Worm (Caenorhabditis elegans) whole organism, young adult: ENCODE results near the gene vamp-8.

Experiments
- B0019.2 ChIP-seq: fragments of 200-800 bp; sonication (Bioruptor generic); conservative IDR thresholded peaks from 2 replicates; pipeline ENCODE4 v1.3.6; 2022; ENCODE audit warnings: missing genetic modification reagents, missing genetic modification characterization, missing compliant biosample characterization
- B0336.3 ChIP-seq: fragments of 200-800 bp; sonication (Bioruptor generic); IDR thresholded peaks from 2 replicates; pipeline ENCODE4 v1.3.6; 2022; ENCODE audit warnings: missing genetic modification characterization, missing compliant biosample characterization
- F10E7.11 ChIP-seq: sonication (generic microtip); optimal IDR thresholded peaks from 2 replicates; lab custom pipeline; 2017; ENCODE audit warnings: mild to moderate bottlenecking, missing genetic modification characterization, moderate library complexity, missing compliant biosample characterization
- F37B4.10 ChIP-seq: fragments of 200-800 bp; sonication (Bioruptor generic); IDR thresholded peaks from 2 replicates; pipeline ENCODE4 v1.3.6; 2022; ENCODE audit warnings: missing genetic modification characterization, missing compliant biosample characterization
- F39B2.1 ChIP-seq: fragments of 200-800 bp; sonication (Bioruptor generic); IDR thresholded peaks from 2 replicates; pipeline ENCODE4 v1.3.6; 2022; ENCODE audit warnings: missing genetic modification reagents, missing genetic modification characterization, missing compliant biosample characterization
- F52B5.7 ChIP-seq: sonication (generic microtip); optimal IDR thresholded peaks from 2 replicates; lab custom pipeline; 2016; ENCODE audit warnings: mild to moderate bottlenecking, missing genetic modification characterization, missing compliant biosample characterization
- aptf-2 ChIP-seq: fragments of 200-800 bp; sonication (Bioruptor generic); conservative IDR thresholded peaks from 2 replicates; pipeline ENCODE4 v1.3.6; 2022; ENCODE audit warnings: missing genetic modification reagents, missing genetic modification characterization, missing compliant biosample characterization
- attf-3 ChIP-seq: fragments of 200-800 bp; sonication (Bioruptor generic); conservative IDR thresholded peaks from 2 replicates; pipeline ENCODE4 v1.3.6; 2022; ENCODE audit warnings: missing genetic modification reagents, missing genetic modification characterization, missing compliant biosample characterization
- attf-5 ChIP-seq: fragments of 200-800 bp; sonication (Bioruptor generic); optimal IDR thresholded peaks from 2 replicates; lab custom pipeline; 2018; ENCODE audit warnings: mild to moderate bottlenecking, missing genetic modification characterization, missing compliant biosample characterization
- attf-6 ChIP-seq: fragments of 200-800 bp; sonication (Bioruptor generic); IDR thresholded peaks from 2 replicates; pipeline ENCODE4 v1.3.6; 2022; ENCODE audit warnings: missing genetic modification reagents, missing genetic modification characterization, missing compliant biosample characterization
- bed-2 ChIP-seq: fragments of 200-800 bp; sonication (Bioruptor generic); IDR thresholded peaks from 2 replicates; pipeline ENCODE4 v1.3.6; 2022; ENCODE audit warnings: missing genetic modification reagents, missing genetic modification characterization, missing compliant biosample characterization
- ccch-3 ChIP-seq: fragments of 200-800 bp; sonication (Bioruptor generic); optimal IDR thresholded peaks from 2 replicates; lab custom pipeline; 2018; ENCODE audit warnings: mild to moderate bottlenecking, missing genetic modification characterization, missing compliant biosample characterization
- cebp-2 ChIP-seq: fragments of 200-800 bp; sonication (Bioruptor generic); IDR thresholded peaks from 2 replicates; pipeline ENCODE4 v1.3.6; 2022; ENCODE audit warnings: missing genetic modification characterization, missing compliant biosample characterization
- ceh-79 ChIP-seq: sonication (generic microtip); optimal IDR thresholded peaks from 2 replicates; lab custom pipeline; 2017; ENCODE audit warnings: mild to moderate bottlenecking, missing genetic modification characterization, missing compliant biosample characterization
- dpl-1 ChIP-seq: fragments of 150-350 bp; optimal IDR thresholded peaks from 2 replicates; lab custom pipeline; 2014; ENCODE audit warnings: missing biosample characterization, missing genetic modification reagents, missing genetic modification characterization
- efl-1 ChIP-seq: fragments of 150-350 bp; optimal IDR thresholded peaks from 2 replicates; lab custom pipeline; 2014; ENCODE audit warnings: missing biosample characterization, missing genetic modification reagents, missing genetic modification characterization
- egl-18 ChIP-seq: fragments of 200-800 bp; sonication (Bioruptor generic); IDR thresholded peaks from 2 replicates; pipeline ENCODE4 v1.3.6; 2022; ENCODE audit warnings: missing genetic modification reagents, missing genetic modification characterization, missing compliant biosample characterization
- egrh-3 ChIP-seq: fragments of 200-800 bp; sonication (Bioruptor generic); IDR thresholded peaks from 2 replicates; pipeline ENCODE4 v1.3.6; 2022; ENCODE audit warnings: missing genetic modification reagents, missing genetic modification characterization, missing compliant biosample characterization
- fkh-3 ChIP-seq: sonication (generic microtip); optimal IDR thresholded peaks from 2 replicates; lab custom pipeline; 2016; ENCODE audit warnings: mild to moderate bottlenecking, missing genetic modification characterization, missing compliant biosample characterization
- gei-17 ChIP-seq: fragments of 200-800 bp; sonication (Bioruptor generic); optimal IDR thresholded peaks from 2 replicates; lab custom pipeline; 2018; ENCODE audit warnings: mild to moderate bottlenecking, missing genetic modification characterization, missing compliant biosample characterization
- hmg-1.2 ChIP-seq: fragments of 200-800 bp; sonication (Bioruptor generic); IDR thresholded peaks from 2 replicates; pipeline ENCODE4 v1.3.6; 2022; ENCODE audit warnings: missing genetic modification reagents, missing genetic modification characterization, missing compliant biosample characterization
- let-526 ChIP-seq: fragments of 200-800 bp; sonication (Bioruptor generic); IDR thresholded peaks from 2 replicates; pipeline ENCODE4 v1.3.6; 2022; ENCODE audit warnings: missing genetic modification reagents, missing genetic modification characterization, missing compliant biosample characterization
- lin-26 ChIP-seq: fragments of 200-800 bp; sonication (Bioruptor generic); IDR thresholded peaks from 2 replicates; pipeline ENCODE4 v1.3.6; 2022; ENCODE audit warnings: missing genetic modification reagents, missing genetic modification characterization, missing compliant biosample characterization
- lin-35 ChIP-seq, 3 experiments: fragments of 150-350 bp in 2 of 3; sonication (generic microtip) in 1 of 3; optimal IDR thresholded peaks; 2 replicates each; lab custom pipeline; 2014 to 2018; ENCODE audit warnings: missing biosample characterization in 3 of 3, missing genetic modification characterization in 3 of 3, missing genetic modification reagents in 3 of 3
- lsl-1 ChIP-seq: fragments of 200-800 bp; sonication (Bioruptor generic); optimal IDR thresholded peaks from 2 replicates; lab custom pipeline; 2018; ENCODE audit warnings: mild to moderate bottlenecking, missing genetic modification characterization, moderate library complexity, missing compliant biosample characterization
- lsy-27 ChIP-seq: sonication (generic microtip); optimal IDR thresholded peaks from 2 replicates; lab custom pipeline; 2017; ENCODE audit warnings: missing genetic modification characterization, mild to moderate bottlenecking, missing compliant biosample characterization, antibody characterized with exemption, missing genotype, borderline replicate concordance; ENCODE audit not compliant: insufficient read depth
- madf-6 ChIP-seq: fragments of 200-800 bp; sonication (Bioruptor generic); IDR thresholded peaks from 2 replicates; pipeline ENCODE4 v1.3.6; 2022; ENCODE audit warnings: missing genetic modification reagents, missing genetic modification characterization, missing compliant biosample characterization
- mcd-1 ChIP-seq: fragments of 200-800 bp; sonication (Bioruptor generic); IDR thresholded peaks from 2 replicates; pipeline ENCODE4 v1.3.6; 2022; ENCODE audit warnings: missing genetic modification reagents, missing genetic modification characterization, missing compliant biosample characterization
- nfyb-1 ChIP-seq: fragments of 200-800 bp; sonication (Bioruptor generic); IDR thresholded peaks from 2 replicates; pipeline ENCODE4 v1.3.6; 2022; ENCODE audit warnings: missing genetic modification reagents, missing genetic modification characterization, missing compliant biosample characterization
- nhr-120 ChIP-seq: fragments of 200-800 bp; sonication (Bioruptor generic); IDR thresholded peaks from 2 replicates; pipeline ENCODE4 v1.3.6; 2022; ENCODE audit warnings: missing genetic modification characterization, missing compliant biosample characterization
- nhr-27 ChIP-seq: fragments of 200-800 bp; sonication (Bioruptor generic); optimal IDR thresholded peaks from 2 replicates; lab custom pipeline; 2018; ENCODE audit warnings: mild to moderate bottlenecking, missing genetic modification characterization, moderate library complexity, missing compliant biosample characterization
- pbrm-1 ChIP-seq: fragments of 200-800 bp; sonication (Bioruptor generic); IDR thresholded peaks from 2 replicates; pipeline ENCODE4 v1.3.6; 2022; ENCODE audit warnings: missing genetic modification reagents, missing genetic modification characterization, missing compliant biosample characterization
- rec-8 ChIP-seq, 2 experiments: sonication (generic microtip); optimal IDR thresholded peaks; 2 replicates each; lab custom pipeline; 2016; ENCODE audit warnings: mild to moderate bottlenecking in 2 of 2, missing genetic modification characterization in 2 of 2, missing genetic modification reagents in 2 of 2, missing genotype in 2 of 2, missing biosample characterization in 1 of 2, missing compliant biosample characterization in 1 of 2, moderate library complexity in 1 of 2
- sdz-38 ChIP-seq: sonication (generic microtip); optimal IDR thresholded peaks from 2 replicates; lab custom pipeline; 2016; ENCODE audit warnings: missing genotype, missing genetic modification characterization, missing compliant biosample characterization
- sea-2 ChIP-seq: fragments of 200-800 bp; sonication (Bioruptor generic); IDR thresholded peaks from 2 replicates; pipeline ENCODE4 v1.3.6; 2022; ENCODE audit warnings: missing genetic modification characterization, missing compliant biosample characterization
- snpc-1.1 ChIP-seq: sonication (generic microtip); optimal IDR thresholded peaks from 2 replicates; lab custom pipeline; 2017; ENCODE audit warnings: missing genetic modification characterization, mild to moderate bottlenecking, missing compliant biosample characterization, antibody characterized with exemption, moderate library complexity, missing genotype, missing genetic modification reagents; ENCODE audit not compliant: insufficient read depth
- unc-62 ChIP-seq: fragments of 150-350 bp; optimal IDR thresholded peaks from 2 replicates; lab custom pipeline; 2014; ENCODE audit warnings: missing biosample characterization, missing genetic modification reagents, missing genetic modification characterization
- zim-3 ChIP-seq: sonication (generic microtip); optimal IDR thresholded peaks from 2 replicates; lab custom pipeline; 2017; ENCODE audit warnings: mild to moderate bottlenecking, missing genetic modification characterization, moderate library complexity, missing compliant biosample characterization
- ztf-25 ChIP-seq: fragments of 200-800 bp; sonication (Bioruptor generic); IDR thresholded peaks from 2 replicates; pipeline ENCODE4 v1.3.6; 2022; ENCODE audit warnings: missing genetic modification reagents, missing genetic modification characterization, missing compliant biosample characterization
- ztf-28 ChIP-seq: fragments of 200-800 bp; sonication (Bioruptor generic); IDR thresholded peaks from 2 replicates; pipeline ENCODE4 v1.3.6; 2022; ENCODE audit warnings: missing genetic modification reagents, missing genetic modification characterization, missing compliant biosample characterization
- ztf-3 ChIP-seq: fragments of 200-800 bp; sonication (Bioruptor generic); optimal IDR thresholded peaks from 2 replicates; lab custom pipeline; 2018; ENCODE audit warnings: mild to moderate bottlenecking, missing genetic modification characterization, missing compliant biosample characterization

Gene vamp-8

ce11 chrIV:13870085-13870484 lies 5.1 kb upstream of the vamp-8 start (continued):
- TF ChIP-seq ztf-3 (GFP tag; lab: Kevin White, UChicago) (no peak), attf-3 (GFP tag; lab: Robert Waterston, UW) (no peak), sdz-38 (tag; lab: Kevin White, UChicago) (no peak), F52B5.7 (peak; percentile 39), unc-62 (GFP tag; lab: Kevin White, UChicago) (no peak), rec-8 (tag; optimal IDR thresholded peaks at IDR 0.05; lab: Kevin White, UChicago) (no peak), lsl-1 (GFP tag; lab: Kevin White, UChicago) (peak; percentile 25), ccch-3 (GFP tag; lab: Kevin White, UChicago) (no peak), ztf-28 (GFP tag; lab: Robert Waterston, UW) (no peak), mcd-1 (GFP tag; lab: Robert Waterston, UW) (no peak), nhr-27 (tag; lab: Kevin White, UChicago) (no peak), nfyb-1 (GFP tag; lab: Robert Waterston, UW) (no peak), attf-5 (GFP tag; lab: Kevin White, UChicago) (no peak), F10E7.11 (tag; lab: Kevin White, UChicago) (no peak), cebp-2 (GFP tag; lab: Robert Waterston, UW) (no peak), ztf-25 (GFP tag; lab: Robert Waterston, UW) (no peak), sea-2 (GFP tag; lab: Robert Waterston, UW) (no peak), B0019.2 (no peak), zim-3 (peak; percentile 7), efl-1 (GFP tag; lab: Kevin White, UChicago) (no peak), egrh-3 (GFP tag; lab: Robert Waterston, UW) (no peak), F37B4.10 (GFP tag; lab: Robert Waterston, UW) (no peak), nhr-120 (GFP tag; lab: Robert Waterston, UW) (no peak), dpl-1 (GFP tag; lab: Kevin White, UChicago) (no peak), fkh-3 (tag; lab: Kevin White, UChicago) (no peak), lsy-27 (tag; lab: Kevin White, UChicago) (no peak), lin-26 (GFP tag; lab: Robert Waterston, UW) (no peak), madf-6 (no peak; the same call in 1 of the 2 replicates), F39B2.1 (GFP tag; lab: Robert Waterston, UW) (no peak)
- TF ChIP-seq, all 124 proteins: peak for 21

- TF ChIP-seq mcd-1 (GFP tag; lab: Robert Waterston, UW) = no peak
- no peak for TF ChIP-seq attf-6 (GFP tag; lab: Robert Waterston, UW)
- TF ChIP-seq hmg-1.2 (GFP tag; lab: Robert Waterston, UW) = no peak
- TF ChIP-seq ceh-79 = no peak
- TF ChIP-seq aptf-2 (GFP tag; lab: Robert Waterston, UW) = no peak
- no peak for TF ChIP-seq egl-18
- TF ChIP-seq B0336.3 (GFP tag; lab: Robert Waterston, UW) = no peak
- no peak for TF ChIP-seq lin-35 (GFP tag; optimal IDR thresholded peaks at IDR 0.05; lab: Kevin White, UChicago)
- TF ChIP-seq snpc-1.1 (tag; lab: Kevin White, UChicago) = no peak
- no peak for TF ChIP-seq pbrm-1 (GFP tag; lab: Robert Waterston, UW)
- no peak for TF ChIP-seq bed-2 (GFP tag; lab: Robert Waterston, UW)
- TF ChIP-seq F10E7.11 (tag; lab: Kevin White, UChicago) = no peak
- TF ChIP-seq gei-17 (GFP tag; lab: Kevin White, UChicago) = no peak
- no peak for TF ChIP-seq ztf-3 (GFP tag; lab: Kevin White, UChicago)
- TF ChIP-seq let-526 (GFP tag; lab: Robert Waterston, UW) = no peak
- TF ChIP-seq, all 124 proteins: peak for 0
Measured at ce11 chrIV:13866754-13867153, 1.8 kb upstream of the vamp-8 start, which contains the start of gene B0513.90. Gene B0513.90, plus strand, starts transcription at chrIV:13867054.
